Fruit fly (Drosophila melanogaster) whole organism, adult: ENCODE measurements around the gene CG11353.

Source experiments
- CG11617 ChIP-seq: fragments of 200-800 bp; sonication (Bioruptor generic); optimal IDR thresholded peaks from 2 replicates; lab custom pipeline; 2017; ENCODE audit warnings: mild to moderate bottlenecking, missing biosample characterization, missing genetic modification reagents, missing genetic modification characterization
- CG12768 ChIP-seq: fragments of 200-800 bp; sonication (Bioruptor generic); optimal IDR thresholded peaks from 2 replicates; lab custom pipeline; 2017; ENCODE audit warnings: missing biosample characterization, missing genetic modification characterization, mild to moderate bottlenecking, moderate library complexity, missing genetic modification reagents
- CG14711 ChIP-seq: fragments of 200-800 bp; sonication (Bioruptor generic); optimal IDR thresholded peaks from 2 replicates; lab custom pipeline; 2018; ENCODE audit warnings: missing biosample characterization, mild to moderate bottlenecking, missing genetic modification characterization, moderate library complexity
- CG1620 ChIP-seq: fragments of 200-800 bp; sonication (Bioruptor generic); optimal IDR thresholded peaks from 2 replicates; lab custom pipeline; 2016; ENCODE audit warnings: missing biosample characterization, missing genetic modification characterization
- CG33017 ChIP-seq: fragments of 200-800 bp; sonication (Bioruptor generic); optimal IDR thresholded peaks from 2 replicates; lab custom pipeline; 2018; ENCODE audit warnings: missing biosample characterization, mild to moderate bottlenecking, missing genetic modification characterization, moderate library complexity
- CG5204 ChIP-seq: fragments of 200-800 bp; sonication (Bioruptor generic); optimal IDR thresholded peaks from 2 replicates; lab custom pipeline; 2016; ENCODE audit warnings: missing biosample characterization, missing genetic modification characterization
- CG7045 ChIP-seq: fragments of 200-800 bp; sonication (Bioruptor generic); optimal IDR thresholded peaks from 2 replicates; lab custom pipeline; 2017; ENCODE audit warnings: missing biosample characterization, mild to moderate bottlenecking, missing genetic modification characterization
- CG7101 ChIP-seq: fragments of 200-800 bp; sonication (Bioruptor generic); optimal IDR thresholded peaks from 2 replicates; lab custom pipeline; 2018; ENCODE audit warnings: missing biosample characterization, mild to moderate bottlenecking, missing genetic modification characterization, moderate library complexity
- Clk ChIP-seq: fragments of 200-800 bp; sonication (Bioruptor generic); optimal IDR thresholded peaks from 2 replicates; lab custom pipeline; 2017; ENCODE audit warnings: missing biosample characterization, missing genetic modification characterization
- Crg-1 ChIP-seq: fragments of 200-800 bp; sonication (Bioruptor generic); optimal IDR thresholded peaks from 2 replicates; lab custom pipeline; 2016; ENCODE audit warnings: missing biosample characterization, missing genetic modification characterization
- Hr96 ChIP-seq: fragments of 200-800 bp; sonication (Bioruptor generic); optimal IDR thresholded peaks from 2 replicates; lab custom pipeline; 2016; ENCODE audit warnings: missing biosample characterization, missing genetic modification characterization
- Mnt ChIP-seq: fragments of 200-800 bp; sonication (Bioruptor generic); optimal IDR thresholded peaks from 2 replicates; lab custom pipeline; 2016; ENCODE audit warnings: missing biosample characterization, mild to moderate bottlenecking, missing genetic modification characterization
- bab1 ChIP-seq: fragments of 200-800 bp; sonication (Bioruptor generic); optimal IDR thresholded peaks from 3 replicates; lab custom pipeline; 2019; ENCODE audit warnings: missing biosample characterization, mild to moderate bottlenecking, missing genetic modification characterization, moderate library complexity
- cic ChIP-seq: fragments of 200-800 bp; sonication (Bioruptor generic); optimal IDR thresholded peaks from 2 replicates; lab custom pipeline; 2017; ENCODE audit warnings: missing biosample characterization, mild to moderate bottlenecking, missing genetic modification characterization, moderate library complexity
- cnc ChIP-seq, 2 experiments: fragments of >200 bp; optimal IDR thresholded peaks; 2 replicates each; lab custom pipeline; 2017
- kay ChIP-seq: fragments of 200-800 bp; sonication (Bioruptor generic); peaks from one replicate; lab custom pipeline; 2016; ENCODE audit warnings: missing biosample characterization, missing genetic modification characterization, borderline replicate concordance
- ovo ChIP-seq: fragments of 200-800 bp; sonication (Bioruptor generic); optimal IDR thresholded peaks from 2 replicates; lab custom pipeline; 2016; ENCODE audit warnings: missing biosample characterization, missing genetic modification characterization
- pad ChIP-seq: fragments of 200-800 bp; sonication (Bioruptor generic); optimal IDR thresholded peaks from 3 replicates; lab custom pipeline; 2017; ENCODE audit warnings: missing biosample characterization, missing genetic modification characterization, mild to moderate bottlenecking, moderate library complexity, missing genetic modification reagents
- tj ChIP-seq: fragments of 200-800 bp; sonication (Bioruptor generic); optimal IDR thresholded peaks from 3 replicates; lab custom pipeline; 2017; ENCODE audit warnings: missing biosample characterization, mild to moderate bottlenecking, missing genetic modification characterization, moderate library complexity
- toe ChIP-seq: fragments of 200-800 bp; sonication (Bioruptor generic); optimal IDR thresholded peaks from 2 replicates; lab custom pipeline; 2016; ENCODE audit warnings: missing biosample characterization, missing genetic modification characterization

The CG11353 gene

dm6 chr3L:4542530-4542929 is 9.6 kb downstream of the CG11353 start:
- TF ChIP-seq Clk (GFP tag; lab: Kevin White, UChicago) (no peak), CG33017 (tag; lab: Kevin White, UChicago) (no peak), CG12768 (GFP tag; lab: Kevin White, UChicago) (no peak), CG5204 (GFP tag; lab: Kevin White, UChicago) (no peak), CG11617 (GFP tag; lab: Kevin White, UChicago) (no peak), CG7101 (no peak), Mnt (GFP tag; lab: Kevin White, UChicago) (no peak), ovo (GFP tag; lab: Kevin White, UChicago) (no peak), cic (GFP tag; lab: Kevin White, UChicago) (no peak), Hr96 (GFP tag; lab: Kevin White, UChicago) (no peak), cnc (optimal IDR thresholded peaks at IDR 0.05; lab: Kevin White, UChicago) (no peak), toe (GFP tag; lab: Kevin White, UChicago) (no peak)

dm6 chr3L:4543034-4543806 is 10.2 kb downstream of the CG11353 start:
- TF ChIP-seq CG7101 (no peak), toe (GFP tag; lab: Kevin White, UChicago) (no peak), CG12768 (GFP tag; lab: Kevin White, UChicago) (peak; percentile 25), kay (GFP tag; lab: Kevin White, UChicago) (no peak), CG11617 (GFP tag; lab: Kevin White, UChicago) (no peak), Crg-1 (no peak), CG33017 (tag; lab: Kevin White, UChicago) (no peak), Clk (GFP tag; lab: Kevin White, UChicago) (no peak), CG1620 (GFP tag; lab: Kevin White, UChicago) (no peak), bab1 (GFP tag; lab: Kevin White, UChicago) (no peak), pad (GFP tag; lab: Kevin White, UChicago) (no peak), CG7045 (GFP tag; lab: Kevin White, UChicago) (no peak), cnc (optimal IDR thresholded peaks at IDR 0.05; lab: Kevin White, UChicago) (no peak), CG14711 (tag; lab: Kevin White, UChicago) (no peak), CG5204 (GFP tag; lab: Kevin White, UChicago) (peak; percentile 15), cic (GFP tag; lab: Kevin White, UChicago) (no peak)

dm6 chr3L:4543807-4544197 is 10.8 kb downstream of the CG11353 start:
- TF ChIP-seq cic (GFP tag; lab: Kevin White, UChicago) (peak; percentile 66), CG14711 (tag; lab: Kevin White, UChicago) (no peak), CG7101 (no peak), CG5204 (GFP tag; lab: Kevin White, UChicago) (no peak), toe (GFP tag; lab: Kevin White, UChicago) (peak; percentile 23), pad (GFP tag; lab: Kevin White, UChicago) (no peak), tj (GFP tag; lab: Kevin White, UChicago) (peak; percentile 36), Mnt (GFP tag; lab: Kevin White, UChicago) (peak; percentile 38), CG33017 (tag; lab: Kevin White, UChicago) (no peak), bab1 (GFP tag; lab: Kevin White, UChicago) (peak; percentile 6), CG11617 (GFP tag; lab: Kevin White, UChicago) (no peak), CG7045 (GFP tag; lab: Kevin White, UChicago) (no peak), Clk (GFP tag; lab: Kevin White, UChicago) (no peak), kay (GFP tag; lab: Kevin White, UChicago) (no peak), ovo (GFP tag; lab: Kevin White, UChicago) (peak; percentile 15), CG12768 (GFP tag; lab: Kevin White, UChicago) (peak; percentile 55), CG1620 (GFP tag; lab: Kevin White, UChicago) (no peak), Hr96 (GFP tag; lab: Kevin White, UChicago) (no peak), Crg-1 (no peak), cnc (optimal IDR thresholded peaks at IDR 0.05; lab: Kevin White, UChicago) (no peak)

dm6 chr3L:4544633-4545032 is 11.7 kb downstream of the CG11353 start:
- TF ChIP-seq kay (GFP tag; lab: Kevin White, UChicago): no peak
- TF ChIP-seq pad (GFP tag; lab: Kevin White, UChicago): no peak
- peak; percentile 49 for TF ChIP-seq tj (GFP tag; lab: Kevin White, UChicago)
- no peak for TF ChIP-seq Mnt (GFP tag; lab: Kevin White, UChicago)

- TF ChIP-seq Clk (GFP tag; lab: Kevin White, UChicago): no peak
- no peak for TF ChIP-seq CG7101
- TF ChIP-seq tj (GFP tag; lab: Kevin White, UChicago): no peak
- TF ChIP-seq CG5204 (GFP tag; lab: Kevin White, UChicago): no peak
- TF ChIP-seq bab1 (GFP tag; lab: Kevin White, UChicago): no peak
- no peak for TF ChIP-seq CG1620 (GFP tag; lab: Kevin White, UChicago)
- TF ChIP-seq toe (GFP tag; lab: Kevin White, UChicago): no peak
- no peak for TF ChIP-seq pad (GFP tag; lab: Kevin White, UChicago)
- TF ChIP-seq cnc (optimal IDR thresholded peaks at IDR 0.05; lab: Kevin White, UChicago): no peak
- TF ChIP-seq kay (GFP tag; lab: Kevin White, UChicago): no peak
Observed at dm6 chr3L:4545138-4545537, 12.2 kb downstream of the CG11353 start.

- no peak for TF ChIP-seq ovo (GFP tag; lab: Kevin White, UChicago)
- TF ChIP-seq CG1620 (GFP tag; lab: Kevin White, UChicago): no peak
- TF ChIP-seq Clk (GFP tag; lab: Kevin White, UChicago): no peak
- TF ChIP-seq cnc (optimal IDR thresholded peaks at IDR 0.05; lab: Kevin White, UChicago): no peak
- no peak for TF ChIP-seq CG7101
- no peak for TF ChIP-seq cic (GFP tag; lab: Kevin White, UChicago)
- no peak for TF ChIP-seq toe (GFP tag; lab: Kevin White, UChicago)
- no peak for TF ChIP-seq Mnt (GFP tag; lab: Kevin White, UChicago)
- no peak for TF ChIP-seq CG14711 (tag; lab: Kevin White, UChicago)
- TF ChIP-seq bab1 (GFP tag; lab: Kevin White, UChicago): no peak
- TF ChIP-seq pad (GFP tag; lab: Kevin White, UChicago): no peak
- no peak for TF ChIP-seq Crg-1
- no peak for TF ChIP-seq CG5204 (GFP tag; lab: Kevin White, UChicago)
- TF ChIP-seq kay (GFP tag; lab: Kevin White, UChicago): no peak
- TF ChIP-seq CG11617 (GFP tag; lab: Kevin White, UChicago): no peak
- no peak for TF ChIP-seq tj (GFP tag; lab: Kevin White, UChicago)
- no peak for TF ChIP-seq CG7045 (GFP tag; lab: Kevin White, UChicago)
Observed at dm6 chr3L:4545731-4546130, 12.8 kb downstream of the CG11353 start.
